Worm (Caenorhabditis elegans) whole organism, early embryonic: ENCODE data around the gene clec-264.

Experiments
- B0310.2 ChIP-seq: sonication (generic microtip); optimal IDR thresholded peaks from 2 replicates; lab custom pipeline; 2016; ENCODE audit warnings: mild to moderate bottlenecking, missing genetic modification characterization, missing compliant biosample characterization
- F13C5.2 ChIP-seq: sonication (generic microtip); optimal IDR thresholded peaks from 2 replicates; lab custom pipeline; 2017; ENCODE audit warnings: mild to moderate bottlenecking, missing genetic modification characterization, inconsistent platforms, missing compliant biosample characterization
- aly-1 ChIP-seq: sonication (generic microtip); optimal IDR thresholded peaks from 2 replicates; lab custom pipeline; 2016; ENCODE audit warnings: missing genetic modification characterization, missing compliant biosample characterization
- ama-1 ChIP-seq: fragments of 150-350 bp; optimal IDR thresholded peaks from 2 replicates; lab custom pipeline; 2014
- ceh-13 ChIP-seq: fragments of 200-800 bp; sonication (Bioruptor generic); optimal IDR thresholded peaks from 2 replicates; lab custom pipeline; 2018; ENCODE audit warnings: mild to moderate bottlenecking, missing genetic modification characterization, missing compliant biosample characterization
- ceh-36 ChIP-seq: sonication (generic microtip); optimal IDR thresholded peaks from 2 replicates; lab custom pipeline; 2016; ENCODE audit warnings: missing genetic modification characterization, inconsistent platforms, missing compliant biosample characterization
- ets-7 ChIP-seq: sonication (generic microtip); optimal IDR thresholded peaks from 2 replicates; lab custom pipeline; 2016; ENCODE audit warnings: missing genotype, missing genetic modification characterization, missing compliant biosample characterization
- flt-1 ChIP-seq: fragments of 200-800 bp; sonication (Bioruptor generic); IDR thresholded peaks from 2 replicates; pipeline ENCODE4 v1.3.6; 2022; ENCODE audit warnings: missing genetic modification characterization, missing compliant biosample characterization
- hmg-4 ChIP-seq: fragments of 200-800 bp; sonication (Bioruptor generic); optimal IDR thresholded peaks from 2 replicates; lab custom pipeline; 2018; ENCODE audit warnings: mild to moderate bottlenecking, missing genetic modification characterization, missing compliant biosample characterization
- hnd-1 ChIP-seq: sonication (generic microtip); optimal IDR thresholded peaks from 2 replicates; lab custom pipeline; 2016; ENCODE audit warnings: missing genetic modification characterization, missing compliant biosample characterization
- scrt-1 ChIP-seq: fragments of 200-800 bp; sonication (Bioruptor generic); IDR thresholded peaks from 2 replicates; pipeline ENCODE4 v1.3.6; 2022; ENCODE audit warnings: missing genetic modification characterization, missing compliant biosample characterization
- tbx-37 ChIP-seq: fragments of 200-800 bp; sonication (Bioruptor generic); conservative IDR thresholded peaks from 2 replicates; pipeline ENCODE4 v1.3.6; 2022; ENCODE audit warnings: missing genetic modification reagents, missing genetic modification characterization, missing compliant biosample characterization
- tra-4 ChIP-seq: sonication (generic microtip); optimal IDR thresholded peaks from 2 replicates; lab custom pipeline; 2017; ENCODE audit warnings: missing genetic modification characterization, missing compliant biosample characterization

ce11 chrV:20871194-20871593, 20.7 kb upstream of the clec-264 start:
- TF ChIP-seq ama-1 (lab: Kevin White, UChicago) (no peak), flt-1 (GFP tag; lab: Robert Waterston, UW) (no peak), hnd-1 (tag; lab: Kevin White, UChicago) (no peak), tra-4 (tag; lab: Kevin White, UChicago) (no peak), ceh-13 (no peak), aly-1 (tag; lab: Kevin White, UChicago) (no peak), tbx-37 (GFP tag; lab: Robert Waterston, UW) (no peak), hmg-4 (GFP tag; lab: Kevin White, UChicago) (no peak), ets-7 (tag; lab: Kevin White, UChicago) (no peak), B0310.2 (tag; lab: Kevin White, UChicago) (no peak), ceh-36 (tag; lab: Kevin White, UChicago) (no peak), F13C5.2 (no peak), scrt-1 (GFP tag; lab: Robert Waterston, UW) (no peak)
